Worm (Caenorhabditis elegans): ENCODE results near the gene lst-2.

lst-2 gene

DNA sequence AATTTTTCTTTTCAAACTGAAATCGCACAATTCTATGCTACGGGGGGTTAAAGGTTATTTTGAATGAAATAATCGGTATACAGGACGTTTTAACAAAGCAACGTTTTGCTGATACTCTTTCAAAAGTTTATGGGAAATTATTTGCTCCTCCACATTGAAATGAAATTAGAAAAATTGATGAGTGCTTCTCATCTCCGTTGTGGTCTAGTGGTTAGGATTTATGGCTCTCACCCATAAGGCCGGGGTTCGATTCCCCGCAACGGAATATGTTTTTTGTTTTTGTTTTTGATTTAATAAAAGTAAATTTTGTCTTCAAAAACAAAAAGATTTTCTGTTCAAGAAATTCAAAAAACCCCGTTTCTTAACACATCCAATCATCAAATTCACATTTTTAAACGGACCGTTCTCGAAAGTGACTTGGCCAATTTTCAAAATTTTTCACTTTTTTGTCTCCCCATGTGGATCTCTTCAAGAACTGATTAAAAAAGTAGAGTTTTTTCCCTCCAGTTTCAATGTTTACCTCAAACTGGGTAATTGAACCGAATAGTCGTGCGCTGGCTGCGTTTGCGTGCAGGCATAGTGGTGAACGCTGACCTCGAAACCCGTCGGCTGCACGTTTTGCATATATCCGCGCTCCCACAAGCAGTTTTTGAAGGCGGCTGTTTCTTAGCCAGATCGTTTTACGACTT is 26.6 kb upstream of the lst-2 start:
- TF ChIP-seq T22C8.4 (GFP tag; IDR thresholded peaks at IDR 0.05) (no peak), cog-1 (tag; optimal IDR thresholded peaks at IDR 0.05) (no peak), ref-1 (GFP tag; conservative IDR thresholded peaks at IDR 0.05) (no peak), ztf-23 (GFP tag; IDR thresholded peaks at IDR 0.05) (no peak), flt-1 (GFP tag; IDR thresholded peaks at IDR 0.05) (no peak), tab-1 (GFP tag; IDR thresholded peaks at IDR 0.05) (no peak), klf-2 (GFP tag; conservative IDR thresholded peaks at IDR 0.05) (no peak), ztf-29 (GFP tag; IDR thresholded peaks at IDR 0.05) (no peak), med-1 (GFP tag; optimal IDR thresholded peaks at IDR 0.05; ENCODE audit: insufficient read depth) (no peak)

DNA sequence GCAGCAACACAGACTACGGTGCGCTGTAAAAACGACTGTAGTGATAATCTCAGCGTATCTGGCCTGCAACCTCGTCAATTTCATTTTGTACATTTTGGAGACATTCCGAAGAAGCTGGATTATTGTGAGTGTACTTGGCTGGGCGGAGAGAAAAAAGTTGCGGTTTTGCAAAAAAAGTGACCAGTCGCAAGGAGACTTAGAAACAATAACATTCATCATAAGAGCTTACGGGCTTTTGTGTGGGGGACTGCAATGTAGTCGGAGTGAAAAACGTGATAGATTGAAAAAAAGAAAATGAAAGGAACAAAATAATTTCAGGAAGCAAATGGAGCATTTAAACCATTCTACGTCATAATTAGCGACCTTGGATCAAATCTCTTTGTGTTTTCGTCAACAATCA is 25.3 kb upstream of the lst-2 start:
- TF ChIP-seq ref-1 (GFP tag; conservative IDR thresholded peaks at IDR 0.05) (no peak), T22C8.4 (GFP tag; IDR thresholded peaks at IDR 0.05) (no peak), klf-2 (GFP tag; conservative IDR thresholded peaks at IDR 0.05) (no peak), tab-1 (GFP tag; IDR thresholded peaks at IDR 0.05) (no peak)

DNA sequence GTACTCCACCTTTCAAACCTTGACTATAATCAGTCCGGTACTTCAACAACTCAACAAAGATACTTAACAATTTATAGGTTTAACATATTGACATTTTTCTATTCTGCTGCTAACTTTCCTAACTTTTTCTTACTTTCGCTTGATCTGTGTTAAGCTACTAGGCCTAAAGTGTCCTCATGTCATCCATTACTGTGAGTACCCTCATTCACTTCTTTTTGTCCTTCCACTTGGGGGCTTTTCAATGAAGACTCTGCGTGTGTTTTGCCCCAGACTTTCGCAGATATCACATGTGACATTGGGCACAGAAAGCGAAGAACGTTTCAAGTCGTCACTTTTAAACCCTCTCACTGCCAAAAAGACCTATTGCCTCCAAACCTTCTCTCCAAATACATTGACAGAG is 21.6 kb upstream of the lst-2 start:
- no peak for TF ChIP-seq cog-1 (tag; optimal IDR thresholded peaks at IDR 0.05)
- no peak for TF ChIP-seq ref-1 (GFP tag; conservative IDR thresholded peaks at IDR 0.05)
- TF ChIP-seq flt-1 (GFP tag; IDR thresholded peaks at IDR 0.05): no peak
- no peak for TF ChIP-seq ztf-29 (GFP tag; IDR thresholded peaks at IDR 0.05)
- TF ChIP-seq T22C8.4 (GFP tag; IDR thresholded peaks at IDR 0.05): no peak
- no peak for TF ChIP-seq tab-1 (GFP tag; IDR thresholded peaks at IDR 0.05)
- TF ChIP-seq med-1 (GFP tag; optimal IDR thresholded peaks at IDR 0.05; ENCODE audit: insufficient read depth): no peak
- TF ChIP-seq klf-2 (GFP tag; conservative IDR thresholded peaks at IDR 0.05): no peak
- TF ChIP-seq ztf-23 (GFP tag; IDR thresholded peaks at IDR 0.05): no peak

DNA sequence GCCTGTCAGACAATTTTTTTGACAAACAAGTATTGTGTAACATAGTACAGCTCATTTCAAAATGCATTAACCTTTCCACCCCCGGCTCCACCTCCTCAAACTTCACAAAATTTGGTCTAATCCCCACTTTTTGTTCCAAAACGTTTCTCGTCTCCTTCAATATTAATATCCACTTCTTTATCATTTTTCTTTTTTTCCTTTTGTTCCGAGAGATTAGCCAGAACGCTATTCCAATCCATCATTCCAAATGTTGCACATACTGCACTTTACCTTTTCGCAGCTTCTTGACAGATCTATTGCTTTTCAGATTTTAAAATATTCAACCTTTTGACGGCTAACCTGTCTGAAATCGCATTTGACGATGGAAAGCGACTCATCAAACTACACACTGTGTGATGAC is 19.7 kb upstream of the lst-2 start, which contains the start of gene D1079.1:
D1079.1 (plus strand) TSS at position 301 of the 400 bp plus-strand sequence.
- TF ChIP-seq med-1 (GFP tag; optimal IDR thresholded peaks at IDR 0.05; ENCODE audit: insufficient read depth): no peak
- TF ChIP-seq ref-1 (GFP tag; conservative IDR thresholded peaks at IDR 0.05): no peak
- no peak for TF ChIP-seq flt-1 (GFP tag; IDR thresholded peaks at IDR 0.05)
- no peak for TF ChIP-seq cog-1 (tag; optimal IDR thresholded peaks at IDR 0.05)
- TF ChIP-seq T22C8.4 (GFP tag; IDR thresholded peaks at IDR 0.05): no peak
- no peak for TF ChIP-seq tab-1 (GFP tag; IDR thresholded peaks at IDR 0.05)
- TF ChIP-seq klf-2 (GFP tag; conservative IDR thresholded peaks at IDR 0.05): no peak
- TF ChIP-seq ztf-23 (GFP tag; IDR thresholded peaks at IDR 0.05): no peak
- no peak for TF ChIP-seq ztf-29 (GFP tag; IDR thresholded peaks at IDR 0.05)

DNA sequence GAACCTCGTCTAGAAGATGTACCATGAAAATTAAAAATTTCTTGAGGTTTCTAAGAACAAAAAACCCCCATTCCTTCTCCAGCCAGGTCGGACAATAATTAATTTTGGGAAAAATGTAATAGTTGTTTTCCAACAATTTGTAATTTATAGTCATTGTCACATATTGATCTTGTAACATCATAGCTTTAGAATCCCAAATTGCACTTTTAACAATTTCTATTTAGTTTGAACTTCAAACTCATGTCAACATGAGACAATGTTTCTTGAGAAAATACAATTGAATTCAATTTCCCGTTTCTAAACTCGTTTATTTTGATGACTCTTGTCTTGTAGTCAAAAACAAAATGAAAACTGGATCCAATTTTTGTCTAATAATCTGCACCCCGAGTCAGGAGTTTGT is 17.1 kb upstream of the lst-2 start:
- no peak for TF ChIP-seq ref-1 (GFP tag; conservative IDR thresholded peaks at IDR 0.05)
- no peak for TF ChIP-seq T22C8.4 (GFP tag; IDR thresholded peaks at IDR 0.05)
- no peak for TF ChIP-seq tab-1 (GFP tag; IDR thresholded peaks at IDR 0.05)
- TF ChIP-seq klf-2 (GFP tag; conservative IDR thresholded peaks at IDR 0.05): no peak
- no peak for TF ChIP-seq flt-1 (GFP tag; IDR thresholded peaks at IDR 0.05)
- TF ChIP-seq ztf-23 (GFP tag; IDR thresholded peaks at IDR 0.05): no peak
- TF ChIP-seq med-1 (GFP tag; optimal IDR thresholded peaks at IDR 0.05; ENCODE audit: insufficient read depth): no peak
- no peak for TF ChIP-seq ztf-29 (GFP tag; IDR thresholded peaks at IDR 0.05)
- TF ChIP-seq cog-1 (tag; optimal IDR thresholded peaks at IDR 0.05): no peak

DNA sequence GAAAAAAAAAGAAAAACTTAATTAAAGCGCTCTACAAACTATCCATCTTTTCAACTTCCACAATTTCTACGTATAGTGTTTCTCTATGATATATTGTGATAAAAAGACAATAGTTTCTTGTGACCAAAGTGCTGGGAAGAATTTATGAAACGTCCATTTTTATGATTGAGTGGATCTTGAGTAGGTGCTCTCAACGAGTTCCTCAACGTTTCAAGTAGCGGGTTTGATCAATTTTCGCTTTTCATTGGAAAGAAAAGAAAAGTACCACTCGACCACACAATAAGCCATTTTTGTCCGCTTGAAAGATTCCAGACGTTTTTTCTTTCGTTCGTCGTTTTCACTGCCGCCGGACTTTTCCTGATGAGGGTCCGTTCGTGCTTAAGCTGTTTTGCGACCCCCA is 14.3 kb upstream of the lst-2 start:
- TF ChIP-seq tab-1 (GFP tag; IDR thresholded peaks at IDR 0.05) (no peak), T22C8.4 (GFP tag; IDR thresholded peaks at IDR 0.05) (no peak), flt-1 (GFP tag; IDR thresholded peaks at IDR 0.05) (no peak), ref-1 (GFP tag; conservative IDR thresholded peaks at IDR 0.05) (no peak), cog-1 (tag; optimal IDR thresholded peaks at IDR 0.05) (no peak), med-1 (GFP tag; optimal IDR thresholded peaks at IDR 0.05; ENCODE audit: insufficient read depth) (no peak), ztf-29 (GFP tag; IDR thresholded peaks at IDR 0.05) (no peak), ztf-23 (GFP tag; IDR thresholded peaks at IDR 0.05) (no peak), klf-2 (GFP tag; conservative IDR thresholded peaks at IDR 0.05) (no peak)

DNA sequence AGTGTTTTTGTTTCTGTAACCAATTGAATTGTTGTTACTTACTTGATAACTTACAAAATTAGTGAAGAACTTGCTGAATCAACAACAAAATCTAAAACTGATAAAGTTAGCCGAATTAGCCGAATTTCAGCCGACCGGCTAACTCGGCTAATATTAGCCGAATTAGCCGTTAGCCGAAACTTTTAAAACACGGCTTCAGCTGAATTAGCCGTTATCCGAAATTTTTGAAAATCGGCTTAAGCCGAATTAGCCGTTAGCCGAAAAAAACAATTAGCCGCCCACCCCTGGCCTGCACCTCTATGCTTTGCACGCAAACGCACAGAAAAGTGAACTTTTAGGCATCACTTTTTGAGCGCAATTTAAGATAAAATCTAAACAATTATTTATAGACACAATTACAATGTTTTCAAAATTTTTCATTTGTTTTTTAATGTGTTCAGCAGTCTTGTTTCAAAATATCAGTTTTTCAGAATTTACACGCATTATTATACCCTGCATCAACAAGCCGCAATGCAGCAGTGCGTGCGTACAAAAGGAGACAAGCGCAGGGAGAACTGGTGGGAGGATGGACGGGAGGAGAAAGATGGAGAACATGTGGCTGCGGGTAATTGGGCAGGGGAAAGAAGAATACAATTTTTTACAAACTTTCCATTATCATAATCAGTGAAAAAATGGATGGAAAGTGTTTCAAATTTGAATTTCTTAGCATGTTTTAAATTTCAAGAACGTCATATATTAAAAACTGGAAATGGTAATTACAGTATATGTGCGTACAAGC is 12.1 kb upstream of the lst-2 start:
- TF ChIP-seq tab-1 (GFP tag; IDR thresholded peaks at IDR 0.05) (no peak), ztf-29 (GFP tag; IDR thresholded peaks at IDR 0.05) (no peak), cog-1 (tag; optimal IDR thresholded peaks at IDR 0.05) (peak; percentile 54), ref-1 (GFP tag; conservative IDR thresholded peaks at IDR 0.05) (no peak), flt-1 (GFP tag; IDR thresholded peaks at IDR 0.05) (no peak), T22C8.4 (GFP tag; IDR thresholded peaks at IDR 0.05) (no peak), ztf-23 (GFP tag; IDR thresholded peaks at IDR 0.05) (peak; percentile 48; the same call in 1 of the 2 replicates), klf-2 (GFP tag; conservative IDR thresholded peaks at IDR 0.05) (no peak), med-1 (GFP tag; optimal IDR thresholded peaks at IDR 0.05; ENCODE audit: insufficient read depth) (no peak)

DNA sequence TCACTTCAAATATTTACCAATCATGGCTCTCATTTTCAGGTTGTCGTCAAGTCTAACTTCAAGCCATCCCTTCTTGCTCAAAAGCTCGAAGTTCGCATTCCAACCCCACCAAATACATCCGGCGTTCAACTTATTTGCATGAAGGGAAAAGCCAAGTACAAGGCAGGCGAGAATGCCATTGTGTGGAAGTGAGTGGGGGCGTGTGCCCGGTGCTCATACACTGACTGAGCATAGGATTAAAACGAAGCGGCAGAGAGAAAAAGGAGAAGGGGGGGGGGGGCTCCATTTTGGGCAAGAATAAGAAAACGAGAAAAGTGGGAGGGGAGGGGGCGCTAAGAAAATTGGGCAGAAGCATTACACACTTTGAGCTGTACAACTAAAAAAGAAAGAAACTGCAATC is 8.5 kb upstream of the lst-2 start:
- TF ChIP-seq klf-2 (GFP tag; conservative IDR thresholded peaks at IDR 0.05): no peak
- no peak for TF ChIP-seq ref-1 (GFP tag; conservative IDR thresholded peaks at IDR 0.05)
- no peak for TF ChIP-seq tab-1 (GFP tag; IDR thresholded peaks at IDR 0.05)
- no peak for TF ChIP-seq flt-1 (GFP tag; IDR thresholded peaks at IDR 0.05)
- TF ChIP-seq ztf-29 (GFP tag; IDR thresholded peaks at IDR 0.05): no peak
- TF ChIP-seq ztf-23 (GFP tag; IDR thresholded peaks at IDR 0.05): no peak
- TF ChIP-seq med-1 (GFP tag; optimal IDR thresholded peaks at IDR 0.05; ENCODE audit: insufficient read depth): no peak
- TF ChIP-seq T22C8.4 (GFP tag; IDR thresholded peaks at IDR 0.05): no peak
- no peak for TF ChIP-seq cog-1 (tag; optimal IDR thresholded peaks at IDR 0.05)

DNA sequence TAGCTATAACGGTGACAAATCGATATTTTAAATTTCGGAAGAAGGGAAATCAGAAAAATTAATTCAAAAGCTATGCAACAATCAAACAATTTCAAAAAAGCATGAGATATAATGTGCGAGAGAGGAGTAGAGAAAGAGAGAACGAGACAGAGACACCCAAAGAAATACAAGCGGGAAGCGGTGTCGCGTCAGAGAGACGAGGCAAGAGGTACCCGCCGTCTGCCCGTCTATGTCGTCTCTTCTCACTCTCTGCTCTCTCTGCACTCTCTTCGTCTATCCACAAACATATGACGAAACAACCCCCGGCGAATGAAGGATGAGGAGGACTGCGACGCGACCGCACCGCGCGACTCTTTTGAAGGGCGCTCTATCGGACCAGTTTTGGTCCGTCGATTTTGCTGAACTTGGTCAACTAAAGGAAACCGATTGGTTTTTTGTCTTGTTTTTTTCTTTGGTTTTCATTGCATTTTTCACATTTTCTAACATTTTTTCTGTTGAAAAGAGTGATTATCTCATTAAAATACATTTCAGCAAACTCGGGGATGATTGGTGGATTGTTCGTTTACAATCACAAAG is 5.8 kb upstream of the lst-2 start, which contains the start of gene dpy-23:
dpy-23 (plus strand) TSS at position 526 of the 576 bp plus-strand sequence.
- TF ChIP-seq T22C8.4 (GFP tag; IDR thresholded peaks at IDR 0.05) (no peak), cog-1 (tag; optimal IDR thresholded peaks at IDR 0.05) (peak; percentile 91), flt-1 (GFP tag; IDR thresholded peaks at IDR 0.05) (0 out of 2 replicates have a peak, but pooled peaks have one; percentile 46), klf-2 (GFP tag; conservative IDR thresholded peaks at IDR 0.05) (no peak)
